Worm (Caenorhabditis elegans): Measurements from ENCODE around the gene C03E10.1.

DNA sequence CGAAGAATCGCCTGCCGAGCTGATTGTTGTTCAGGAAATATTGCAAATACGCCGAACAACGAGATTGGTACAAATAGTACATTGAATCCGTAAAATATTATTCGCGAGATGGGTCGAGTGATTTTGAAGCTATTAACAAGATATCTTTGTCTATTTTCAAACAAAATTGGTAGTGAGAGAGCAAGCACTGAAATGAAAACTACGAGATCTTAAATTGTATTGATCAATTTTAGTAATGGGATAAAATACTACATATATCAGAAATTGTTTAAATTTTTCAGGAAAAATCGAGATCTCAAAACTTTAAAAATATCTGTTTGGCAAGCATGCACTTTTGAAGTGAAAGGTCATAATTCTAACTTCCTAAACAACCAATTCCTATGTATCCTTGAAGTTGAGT is 13.2 kb downstream of the C03E10.1 start:
- TF ChIP-seq unc-62 (GFP tag; optimal IDR thresholded peaks at IDR 0.05 in 1 of 2) (no peak), unc-62 (tag; optimal IDR thresholded peaks at IDR 0.05) (no peak), ztf-11 (tag; optimal IDR thresholded peaks at IDR 0.05) (no peak), hif-1 (tag; optimal IDR thresholded peaks at IDR 0.05) (no peak), fos-1 (tag; optimal IDR thresholded peaks at IDR 0.05) (no peak), lin-13 (GFP tag; optimal IDR thresholded peaks at IDR 0.05) (no peak), unc-39 (tag; optimal IDR thresholded peaks at IDR 0.05) (no peak), set-16 (GFP tag; IDR thresholded peaks at IDR 0.05) (no peak), zfp-3 (GFP tag; conservative IDR thresholded peaks at IDR 0.05) (no peak), lsy-2 (tag; optimal IDR thresholded peaks at IDR 0.05) (no peak)

Measured in whole organism, L4 larva.